Fruit fly (Drosophila melanogaster): ENCODE results near the gene Acox3.

The Acox3 gene

DNA sequence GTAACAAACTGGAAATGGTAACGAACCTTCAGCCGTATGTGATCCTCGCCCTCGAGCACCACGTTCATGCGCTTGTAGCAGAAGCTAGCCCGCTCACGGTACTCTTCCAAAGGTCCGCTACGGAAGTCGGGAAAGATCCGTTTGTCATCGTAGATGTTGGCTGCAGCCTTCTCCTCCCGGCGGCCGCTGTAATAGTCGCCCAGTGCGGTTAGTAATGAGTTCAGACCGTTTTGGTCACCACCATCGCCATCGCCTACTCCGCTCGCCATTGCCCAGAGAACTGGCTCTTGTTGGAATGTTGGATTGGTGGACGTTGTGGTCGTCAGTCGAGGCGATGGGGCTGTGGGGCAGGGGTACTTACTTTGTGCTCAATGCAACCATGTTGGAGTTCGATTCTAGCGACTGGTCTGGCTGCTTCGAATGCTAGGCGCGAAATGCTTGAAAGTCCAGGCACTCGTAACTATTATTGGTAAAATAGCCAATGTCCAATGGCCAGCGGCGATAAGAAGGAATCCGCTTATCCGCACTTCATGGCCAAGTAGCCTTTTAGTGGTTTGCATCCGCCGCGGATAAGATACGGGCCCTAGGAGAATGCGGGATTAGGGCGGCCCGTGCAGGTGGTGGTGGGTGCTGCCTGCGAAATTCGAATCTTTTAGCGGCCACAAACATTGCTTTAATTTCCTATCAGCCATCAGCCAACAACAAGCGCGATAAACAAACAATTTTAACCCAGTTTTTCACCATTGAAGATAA is 446 bp downstream of the Acox3 start (continued):
- TF ChIP-seq CG15514 (GFP tag; optimal IDR thresholded peaks at IDR 0.05) (peak; percentile 34), CG3065 (GFP tag; optimal IDR thresholded peaks at IDR 0.05) (no peak), CG11093 (GFP tag; IDR thresholded peaks at IDR 0.05) (no peak), CG12744 (GFP tag; optimal IDR thresholded peaks at IDR 0.05) (no peak), chm (GFP tag; IDR thresholded peaks at IDR 0.05) (no peak), CG4854 (GFP tag; optimal IDR thresholded peaks at IDR 0.05) (no peak), Rx (GFP tag; IDR thresholded peaks at IDR 0.05) (no peak), CG17385 (GFP tag; optimal IDR thresholded peaks at IDR 0.05) (no peak), Side (GFP tag; optimal IDR thresholded peaks at IDR 0.05) (no peak), CG13287 (GFP tag; IDR thresholded peaks at IDR 0.05; ENCODE audit: partially characterized antibody) (peak; percentile 14; the same call in 1 of the 2 replicates), ftz-f1 (GFP tag; optimal IDR thresholded peaks at IDR 0.05) (peak; percentile 40), HmgD (GFP tag; optimal IDR thresholded peaks at IDR 0.05) (no peak), Lim3 (GFP tag; IDR thresholded peaks at IDR 0.05) (no peak), Ravus (GFP tag; IDR thresholded peaks at IDR 0.05) (no peak), shn (GFP tag; optimal IDR thresholded peaks at IDR 0.05) (no peak), Drgx (GFP tag; IDR thresholded peaks at IDR 0.05) (no peak), CG4328 (GFP tag; optimal IDR thresholded peaks at IDR 0.05) (no peak), Med (GFP tag) (peak; percentile 82), Dref (GFP tag; IDR thresholded peaks at IDR 0.05) (peak; percentile 41; the same call in 1 of the 2 replicates), gsb (GFP tag; IDR thresholded peaks at IDR 0.05) (no peak), nom (GFP tag; optimal IDR thresholded peaks at IDR 0.05) (peak; percentile 78), wdn (GFP tag; IDR thresholded peaks at IDR 0.05) (no peak), CG9437 (GFP tag; optimal IDR thresholded peaks at IDR 0.05) (no peak), ind (GFP tag; optimal IDR thresholded peaks at IDR 0.05) (no peak), cas (GFP tag; IDR thresholded peaks at IDR 0.05) (no peak), gfzf (GFP tag; optimal IDR thresholded peaks at IDR 0.05) (no peak), CG18599 (GFP tag; optimal IDR thresholded peaks at IDR 0.05) (peak; percentile 11), lmd (GFP tag; IDR thresholded peaks at IDR 0.05) (no peak), Dll (GFP tag; IDR thresholded peaks at IDR 0.05; ENCODE audit: partially characterized antibody) (no peak), kah (GFP tag; optimal IDR thresholded peaks at IDR 0.05) (peak; percentile 2), jumu (GFP tag; optimal IDR thresholded peaks at IDR 0.05) (no peak), CG18262 (tag; optimal IDR thresholded peaks at IDR 0.05) (no peak), aop (GFP tag; IDR thresholded peaks at IDR 0.05) (no peak), phol (tag; optimal IDR thresholded peaks at IDR 0.05) (no peak), CG13123 (GFP tag; optimal IDR thresholded peaks at IDR 0.05) (no peak), Meics (GFP tag; optimal IDR thresholded peaks at IDR 0.05) (peak; percentile 3), CG42726 (GFP tag; IDR thresholded peaks at IDR 0.05; ENCODE audit: partially characterized antibody) (no peak), CG33557 (GFP tag; optimal IDR thresholded peaks at IDR 0.05) (no peak), E2f2 (GFP tag; IDR thresholded peaks at IDR 0.05) (no peak; the same call in 1 of the 2 replicates), C15 (GFP tag; IDR thresholded peaks at IDR 0.05) (no peak), z (GFP tag; IDR thresholded peaks at IDR 0.05) (no peak), Adf1 (GFP tag; IDR thresholded peaks at IDR 0.05) (no peak), MESR4 (GFP tag; optimal IDR thresholded peaks at IDR 0.05) (peak; percentile 14), run (tag; optimal IDR thresholded peaks at IDR 0.05) (peak; percentile 22), CG34376 (GFP tag; optimal IDR thresholded peaks at IDR 0.05) (peak; percentile 75), NC2α (GFP tag; optimal IDR thresholded peaks at IDR 0.05) (no peak), fu2 (GFP tag; optimal IDR thresholded peaks at IDR 0.05) (no peak), CG6654 (GFP tag; optimal IDR thresholded peaks at IDR 0.05) (no peak), sd (tag; optimal IDR thresholded peaks at IDR 0.05) (peak; percentile 68), Bgb (GFP tag; IDR thresholded peaks at IDR 0.05; ENCODE audit: partially characterized antibody) (peak; percentile 10; the same call in 1 of the 2 replicates)

Data from whole organism, embryonic.